Worm (Caenorhabditis elegans) whole organism, mixed stage, embryonic: ENCODE measurements around the gene plp-2.

Source experiments
- M03D4.4 ChIP-seq: sonication (generic microtip); optimal IDR thresholded peaks from 2 replicates; lab custom pipeline; 2017; ENCODE audit warnings: mild to moderate bottlenecking, missing genetic modification characterization, missing compliant biosample characterization
- bed-3 ChIP-seq: fragments of 200-800 bp; sonication (Bioruptor generic); optimal IDR thresholded peaks from 3 replicates; lab custom pipeline; 2018; ENCODE audit warnings: mild to moderate bottlenecking, missing genetic modification characterization, moderate library complexity, missing compliant biosample characterization
- blmp-1 ChIP-seq: fragments of 150-350 bp; optimal IDR thresholded peaks from 2 replicates; lab custom pipeline; 2014; ENCODE audit warnings: missing biosample characterization, missing genetic modification characterization
- ceh-39 ChIP-seq: fragments of 150-350 bp; optimal IDR thresholded peaks from 2 replicates; lab custom pipeline; 2014; ENCODE audit warnings: missing biosample characterization, missing genetic modification characterization
- ceh-83 ChIP-seq: fragments of 200-800 bp; sonication (Bioruptor generic); optimal IDR thresholded peaks from 2 replicates; lab custom pipeline; 2018; ENCODE audit warnings: mild to moderate bottlenecking, missing genetic modification characterization, missing compliant biosample characterization
- ces-1 ChIP-seq: fragments of 150-350 bp; optimal IDR thresholded peaks from 2 replicates; lab custom pipeline; 2014; ENCODE audit warnings: missing biosample characterization, missing genetic modification reagents, missing genetic modification characterization
- cnd-1 ChIP-seq: fragments of 200-800 bp; sonication (Bioruptor generic); optimal IDR thresholded peaks from 2 replicates; lab custom pipeline; 2018; ENCODE audit warnings: mild to moderate bottlenecking, missing genetic modification characterization, missing compliant biosample characterization
- drap-1 ChIP-seq: fragments of 200-800 bp; sonication (Bioruptor generic); optimal IDR thresholded peaks from 3 replicates; lab custom pipeline; 2018; ENCODE audit warnings: mild to moderate bottlenecking, missing genetic modification characterization, missing compliant biosample characterization
- elt-1 ChIP-seq: sonication (generic microtip); optimal IDR thresholded peaks from 2 replicates; lab custom pipeline; 2017; ENCODE audit warnings: missing genetic modification characterization, mild to moderate bottlenecking, missing compliant biosample characterization, antibody characterized with exemption, moderate library complexity, borderline replicate concordance; ENCODE audit not compliant: insufficient read depth
- elt-3 ChIP-seq: fragments of 150-350 bp; optimal IDR thresholded peaks from 2 replicates; lab custom pipeline; 2014; ENCODE audit warnings: missing biosample characterization, missing genetic modification characterization
- flh-1 ChIP-seq: fragments of 200-800 bp; sonication (Bioruptor generic); optimal IDR thresholded peaks from 2 replicates; lab custom pipeline; 2018; ENCODE audit warnings: mild to moderate bottlenecking, missing genetic modification characterization, moderate library complexity, missing compliant biosample characterization
- ham-2 ChIP-seq: fragments of 200-800 bp; sonication (Bioruptor generic); optimal IDR thresholded peaks from 2 replicates; lab custom pipeline; 2018; ENCODE audit warnings: mild to moderate bottlenecking, missing genetic modification characterization, missing compliant biosample characterization
- hlh-1 ChIP-seq: fragments of 150-350 bp; optimal IDR thresholded peaks from 2 replicates; lab custom pipeline; 2014; ENCODE audit warnings: missing biosample characterization, missing genetic modification reagents, missing genetic modification characterization
- lin-13 ChIP-seq: fragments of 150-350 bp; optimal IDR thresholded peaks from 2 replicates; lab custom pipeline; 2014; ENCODE audit warnings: missing biosample characterization, missing genetic modification characterization
- lin-32 ChIP-seq: fragments of 200-800 bp; sonication (Bioruptor generic); optimal IDR thresholded peaks from 2 replicates; lab custom pipeline; 2018; ENCODE audit warnings: mild to moderate bottlenecking, missing genetic modification characterization, missing compliant biosample characterization
- lsy-2 ChIP-seq: fragments of 150-350 bp; optimal IDR thresholded peaks from 2 replicates; lab custom pipeline; 2014; ENCODE audit warnings: missing biosample characterization, missing genetic modification characterization
- mab-5 ChIP-seq: fragments of 150-350 bp; optimal IDR thresholded peaks from 2 replicates; lab custom pipeline; 2014; ENCODE audit warnings: missing biosample characterization, missing genetic modification characterization
- mep-1 ChIP-seq: fragments of 150-350 bp; optimal IDR thresholded peaks from 2 replicates; lab custom pipeline; 2017; ENCODE audit warnings: missing biosample characterization, missing genetic modification reagents, missing genetic modification characterization, inconsistent platforms
- mls-2 ChIP-seq: sonication (generic microtip); optimal IDR thresholded peaks from 2 replicates; lab custom pipeline; 2016; ENCODE audit warnings: mild to moderate bottlenecking, missing genetic modification characterization, moderate library complexity, missing compliant biosample characterization
- nhr-12 ChIP-seq: fragments of 150-350 bp; optimal IDR thresholded peaks from 2 replicates; lab custom pipeline; 2014; ENCODE audit warnings: missing biosample characterization, missing genetic modification characterization
- nhr-2 ChIP-seq: fragments of 150-350 bp; optimal IDR thresholded peaks from 2 replicates; lab custom pipeline; 2014; ENCODE audit warnings: missing biosample characterization, missing genetic modification characterization
- nhr-237 ChIP-seq: fragments of 150-350 bp; optimal IDR thresholded peaks from 2 replicates; lab custom pipeline; 2014; ENCODE audit warnings: missing biosample characterization, missing genetic modification characterization
- nhr-28 ChIP-seq: fragments of 150-350 bp; optimal IDR thresholded peaks from 2 replicates; lab custom pipeline; 2014; ENCODE audit warnings: missing biosample characterization, missing genetic modification characterization
- nhr-76 ChIP-seq: sonication (generic microtip); optimal IDR thresholded peaks from 2 replicates; lab custom pipeline; 2017; ENCODE audit warnings: missing biosample characterization, missing genetic modification characterization
- pha-4 ChIP-seq: fragments of 150-350 bp; optimal IDR thresholded peaks from 2 replicates; lab custom pipeline; 2018; ENCODE audit warnings: missing biosample characterization, missing genetic modification reagents, missing genetic modification characterization
- sem-2 ChIP-seq: fragments of 200-800 bp; sonication (Bioruptor generic); optimal IDR thresholded peaks from 2 replicates; lab custom pipeline; 2018; ENCODE audit warnings: mild to moderate bottlenecking, missing genetic modification characterization, missing compliant biosample characterization
- snpc-4 ChIP-seq: fragments of 150-350 bp; optimal IDR thresholded peaks from 2 replicates; lab custom pipeline; 2014; ENCODE audit warnings: missing biosample characterization, missing genetic modification characterization
- sptf-1 ChIP-seq: sonication (generic microtip); optimal IDR thresholded peaks from 2 replicates; lab custom pipeline; 2017; ENCODE audit warnings: mild to moderate bottlenecking, missing genetic modification characterization, moderate library complexity, missing compliant biosample characterization
- tbx-8 ChIP-seq: fragments of 200-800 bp; sonication (Bioruptor generic); optimal IDR thresholded peaks from 2 replicates; lab custom pipeline; 2018; ENCODE audit warnings: mild to moderate bottlenecking, missing genetic modification characterization, moderate library complexity, missing compliant biosample characterization
- unc-120 ChIP-seq: sonication (generic microtip); optimal IDR thresholded peaks from 2 replicates; lab custom pipeline; 2017; ENCODE audit warnings: missing genetic modification characterization, missing compliant biosample characterization; ENCODE audit not compliant: poor library complexity, severe bottlenecking
- unc-39 ChIP-seq: fragments of 150-350 bp; optimal IDR thresholded peaks from 2 replicates; lab custom pipeline; 2014; ENCODE audit warnings: missing biosample characterization, missing genetic modification characterization
- unc-62 ChIP-seq: fragments of 150-350 bp; optimal IDR thresholded peaks from 2 replicates; lab custom pipeline; 2014; ENCODE audit warnings: missing biosample characterization, missing genetic modification reagents, missing genetic modification characterization
- zip-8 ChIP-seq: fragments of 150-350 bp; optimal IDR thresholded peaks from 2 replicates; lab custom pipeline; 2014; ENCODE audit warnings: missing biosample characterization, missing genetic modification characterization
- ztf-11 ChIP-seq: fragments of 150-350 bp; optimal IDR thresholded peaks from 2 replicates; lab custom pipeline; 2014; ENCODE audit warnings: missing biosample characterization, missing genetic modification characterization

Gene plp-2

DNA sequence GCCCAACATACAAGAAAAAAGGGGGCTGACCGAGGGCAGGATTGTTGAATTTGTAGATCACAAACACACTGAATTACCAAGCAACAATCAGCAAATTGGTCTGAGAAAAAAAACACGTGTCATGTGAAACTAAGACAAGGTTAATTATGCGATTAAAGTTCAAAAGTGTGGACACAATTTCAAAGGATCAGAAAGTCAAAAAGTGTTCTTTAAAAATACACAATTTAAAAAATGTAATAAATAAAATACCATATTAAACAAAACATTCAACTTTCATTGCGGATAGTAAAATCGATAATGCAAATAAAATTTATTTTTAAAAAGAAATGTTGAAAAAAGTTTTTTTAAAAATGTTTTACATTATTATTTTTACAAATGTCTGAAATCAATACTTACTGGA, 16.5 kb upstream of the plp-2 start, which contains the start of gene cutl-3:
cutl-3 (minus strand) TSS at position 101 of the 400 bp plus-strand sequence.
- TF ChIP-seq pha-4 (tag; lab: Kevin White, UChicago) (no peak), ztf-11 (no peak), snpc-4 (tag; lab: Kevin White, UChicago) (no peak), unc-39 (tag; lab: Kevin White, UChicago) (no peak), ceh-39 (tag; lab: Kevin White, UChicago) (no peak), ces-1 (GFP tag; lab: Kevin White, UChicago) (no peak), ceh-83 (GFP tag; lab: Kevin White, UChicago) (no peak), M03D4.4 (tag; lab: Kevin White, UChicago) (no peak), nhr-2 (tag; lab: Kevin White, UChicago) (no peak), flh-1 (GFP tag; lab: Kevin White, UChicago) (no peak), mep-1 (no peak), sem-2 (GFP tag; lab: Kevin White, UChicago) (no peak)

DNA sequence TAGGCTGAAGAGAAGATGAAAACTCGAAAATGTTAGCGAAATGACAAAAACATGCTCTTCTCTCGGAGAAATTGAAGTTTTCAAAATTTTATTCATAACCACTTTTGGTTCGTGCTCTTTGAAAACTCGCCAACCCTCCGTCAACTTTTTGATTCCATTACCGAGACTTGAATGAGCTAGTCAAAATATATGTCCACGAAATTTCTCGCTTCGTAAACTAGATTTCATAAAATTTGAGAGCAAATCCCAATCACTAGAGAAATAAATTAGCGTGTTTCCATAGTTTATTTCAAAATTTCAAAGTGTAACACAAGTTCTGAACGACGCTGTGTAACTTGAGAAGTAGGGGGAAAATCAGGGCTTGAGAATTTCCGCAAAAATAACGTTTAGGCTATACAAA, 11.1 kb upstream of the plp-2 start:
- TF ChIP-seq flh-1 (GFP tag; lab: Kevin White, UChicago): no peak
- peak; percentile 79 for TF ChIP-seq ces-1 (GFP tag; lab: Kevin White, UChicago)

- TF ChIP-seq snpc-4 (tag; lab: Kevin White, UChicago) (no peak), bed-3 (GFP tag; lab: Kevin White, UChicago) (no peak), ceh-83 (GFP tag; lab: Kevin White, UChicago) (no peak), unc-62 (no peak), ceh-39 (tag; lab: Kevin White, UChicago) (no peak), elt-1 (tag; lab: Kevin White, UChicago) (no peak), elt-3 (tag; lab: Kevin White, UChicago) (no peak), mls-2 (tag; lab: Kevin White, UChicago) (no peak), tbx-8 (GFP tag; lab: Kevin White, UChicago) (no peak), nhr-2 (tag; lab: Kevin White, UChicago) (no peak)
Measured at ce11 chrX:14991280-14991679, 8.7 kb upstream of the plp-2 start, which contains the start of gene iglr-1. Gene iglr-1 (minus strand): TSS chrX:14991380.

- no peak for TF ChIP-seq nhr-76
- TF ChIP-seq mab-5 (tag; lab: Kevin White, UChicago): no peak
- TF ChIP-seq hlh-1 (tag; lab: Kevin White, UChicago): no peak
- TF ChIP-seq nhr-28 (tag; lab: Kevin White, UChicago): no peak
- TF ChIP-seq blmp-1 (tag; lab: Kevin White, UChicago): no peak
- TF ChIP-seq pha-4 (tag; lab: Kevin White, UChicago): no peak
- no peak for TF ChIP-seq lin-32
- no peak for TF ChIP-seq elt-1 (tag; lab: Kevin White, UChicago)
- no peak for TF ChIP-seq nhr-237 (tag; lab: Kevin White, UChicago)
- no peak for TF ChIP-seq mls-2 (tag; lab: Kevin White, UChicago)
Measured at ce11 chrX:14988160-14988559, 5.6 kb upstream of the plp-2 start.

- TF ChIP-seq bed-3 (GFP tag; lab: Kevin White, UChicago): no peak
- peak; percentile 75 for TF ChIP-seq mep-1
- TF ChIP-seq nhr-237 (tag; lab: Kevin White, UChicago): no peak
- peak; percentile 53 for TF ChIP-seq ces-1 (GFP tag; lab: Kevin White, UChicago)
- TF ChIP-seq blmp-1 (tag; lab: Kevin White, UChicago): no peak
- TF ChIP-seq ham-2 (GFP tag; lab: Kevin White, UChicago): no peak
- TF ChIP-seq lsy-2 (tag; lab: Kevin White, UChicago): peak; percentile 41
- TF ChIP-seq nhr-28 (tag; lab: Kevin White, UChicago): no peak
- TF ChIP-seq pha-4 (tag; lab: Kevin White, UChicago): peak; percentile 92
- no peak for TF ChIP-seq tbx-8 (GFP tag; lab: Kevin White, UChicago)
- TF ChIP-seq sptf-1: peak; percentile 64
- TF ChIP-seq hlh-1 (tag; lab: Kevin White, UChicago): no peak
- no peak for TF ChIP-seq snpc-4 (tag; lab: Kevin White, UChicago)
- TF ChIP-seq mab-5 (tag; lab: Kevin White, UChicago): no peak
- TF ChIP-seq M03D4.4 (tag; lab: Kevin White, UChicago): no peak
- TF ChIP-seq mls-2 (tag; lab: Kevin White, UChicago): no peak
- TF ChIP-seq drap-1 (GFP tag; lab: Kevin White, UChicago): no peak
- no peak for TF ChIP-seq ztf-11
- no peak for TF ChIP-seq nhr-76
- no peak for TF ChIP-seq unc-120 (tag; lab: Kevin White, UChicago)
- peak; percentile 74 for TF ChIP-seq lin-13 (tag; lab: Kevin White, UChicago)
- TF ChIP-seq zip-8 (tag; lab: Kevin White, UChicago): no peak
- no peak for TF ChIP-seq cnd-1 (tag; lab: Kevin White, UChicago)
- peak; percentile 63 for TF ChIP-seq ceh-39 (tag; lab: Kevin White, UChicago)
- TF ChIP-seq unc-62: no peak
- TF ChIP-seq nhr-12 (tag; lab: Kevin White, UChicago): no peak
Measured at ce11 chrX:14983274-14983673, 670 bp upstream of the plp-2 start, which contains the start of gene rbg-1. Gene rbg-1 (plus strand): TSS chrX:14983533.
